Worm (Caenorhabditis elegans): ENCODE results near the gene srsx-15.

DNA sequence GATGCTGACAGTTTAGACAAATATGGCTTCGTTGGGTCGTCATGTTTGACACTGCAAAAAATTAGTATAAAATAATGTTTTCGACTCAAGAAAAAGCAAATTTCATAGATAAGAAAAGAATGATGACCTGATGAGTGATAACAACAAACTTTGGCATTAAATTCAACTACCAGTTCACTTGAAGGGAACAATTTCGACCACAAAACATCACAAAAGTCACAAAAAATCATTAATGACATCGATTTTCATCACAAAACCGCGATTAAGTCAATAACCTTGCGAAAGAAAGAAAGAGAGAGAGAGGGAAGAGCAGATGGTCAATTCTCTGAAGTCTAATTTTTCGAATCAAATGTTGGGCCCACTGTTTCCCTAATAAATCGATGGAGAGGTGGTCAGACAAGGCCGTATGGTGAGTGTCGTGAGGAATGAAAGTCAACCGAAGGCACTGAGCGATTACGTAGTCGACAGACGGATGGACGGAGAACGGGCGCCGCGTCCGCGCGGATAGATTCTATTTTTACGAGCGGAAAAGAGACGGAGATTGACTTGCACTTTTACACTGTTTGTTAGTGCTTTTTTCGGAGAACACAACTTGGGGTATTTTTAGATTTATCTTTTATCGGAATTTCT, 40.9 kb upstream of the srsx-15 start, which contains the start of gene bec-1:
- TF ChIP-seq jun-1 (tag; optimal IDR thresholded peaks at IDR 0.05) = no peak
- TF ChIP-seq ZK546.5 (tag; optimal IDR thresholded peaks at IDR 0.05) = no peak
- no peak for TF ChIP-seq nhr-237 (tag; optimal IDR thresholded peaks at IDR 0.05)
- no peak for TF ChIP-seq aly-2 (tag; optimal IDR thresholded peaks at IDR 0.05)
- TF ChIP-seq mdl-1 (tag; optimal IDR thresholded peaks at IDR 0.05) = no peak
- TF ChIP-seq unc-39 (tag; optimal IDR thresholded peaks at IDR 0.05) = no peak

Data from whole organism, L3 larva.